Fruit fly (Drosophila melanogaster): ENCODE measurements around the gene CG10514.

CG10514 gene

dm6 chr3R:25277112-25277511, 2.5 kb downstream of the CG10514 start, which contains the start of gene CG10513:
Gene CG10513, minus strand, starts transcription at chr3R:25277212.
- no peak for TF ChIP-seq h (GFP tag; optimal IDR thresholded peaks at IDR 0.05)
- TF ChIP-seq Jra (GFP tag; optimal IDR thresholded peaks at IDR 0.05): no peak
- no peak for TF ChIP-seq rgr (GFP tag; optimal IDR thresholded peaks at IDR 0.05)
- TF ChIP-seq Myc (optimal IDR thresholded peaks at IDR 0.05): no peak
- no peak for TF ChIP-seq CG9705 (GFP tag; optimal IDR thresholded peaks at IDR 0.05)
- no peak for TF ChIP-seq lola (GFP tag; optimal IDR thresholded peaks at IDR 0.05)
- no peak for TF ChIP-seq dmrt93B (GFP tag; optimal IDR thresholded peaks at IDR 0.05)
- TF ChIP-seq usp (GFP tag; optimal IDR thresholded peaks at IDR 0.05): no peak
- TF ChIP-seq sage (GFP tag; optimal IDR thresholded peaks at IDR 0.05): no peak
- TF ChIP-seq N (GFP tag; optimal IDR thresholded peaks at IDR 0.05): no peak
- TF ChIP-seq Rel (GFP tag; optimal IDR thresholded peaks at IDR 0.05): no peak
- TF ChIP-seq Rel (tag; optimal IDR thresholded peaks at IDR 0.05): no peak
- TF ChIP-seq tai (GFP tag; optimal IDR thresholded peaks at IDR 0.05): no peak
- no peak for TF ChIP-seq CrebA (GFP tag; optimal IDR thresholded peaks at IDR 0.05; ENCODE audit: borderline replicate concordance)
- TF ChIP-seq woc (GFP tag; optimal IDR thresholded peaks at IDR 0.05): no peak
- no peak for TF ChIP-seq ey (GFP tag; optimal IDR thresholded peaks at IDR 0.05)
- no peak for TF ChIP-seq Mio (GFP tag; optimal IDR thresholded peaks at IDR 0.05)
- no peak for TF ChIP-seq Hnf4 (GFP tag; optimal IDR thresholded peaks at IDR 0.05)
- TF ChIP-seq sv (GFP tag; optimal IDR thresholded peaks at IDR 0.05): no peak
- no peak for TF ChIP-seq jim (GFP tag; optimal IDR thresholded peaks at IDR 0.05)
- no peak for TF ChIP-seq Sp1 (GFP tag; optimal IDR thresholded peaks at IDR 0.05)

dm6 chr3R:25275276-25275675, 4.4 kb downstream of the CG10514 start:
- TF ChIP-seq dl (GFP tag; optimal IDR thresholded peaks at IDR 0.05; ENCODE audit: insufficient read depth in 1 of 2, partially characterized antibody in 2 of 2): no peak
- no peak for TF ChIP-seq Rel (GFP tag; optimal IDR thresholded peaks at IDR 0.05)
- TF ChIP-seq Rel (tag; optimal IDR thresholded peaks at IDR 0.05): no peak
- TF ChIP-seq Hnf4 (GFP tag; optimal IDR thresholded peaks at IDR 0.05): no peak
- TF ChIP-seq Mio (GFP tag; optimal IDR thresholded peaks at IDR 0.05): no peak
- no peak for TF ChIP-seq dmrt93B (GFP tag; optimal IDR thresholded peaks at IDR 0.05)
- no peak for TF ChIP-seq jim (GFP tag; optimal IDR thresholded peaks at IDR 0.05)
- TF ChIP-seq foxo (GFP tag; optimal IDR thresholded peaks at IDR 0.05): no peak
- no peak for TF ChIP-seq usp (GFP tag; optimal IDR thresholded peaks at IDR 0.05)
- no peak for TF ChIP-seq fru (GFP tag; optimal IDR thresholded peaks at IDR 0.05)
- no peak for TF ChIP-seq OdsH (GFP tag; optimal IDR thresholded peaks at IDR 0.05)
- TF ChIP-seq CrebA (GFP tag; optimal IDR thresholded peaks at IDR 0.05; ENCODE audit: borderline replicate concordance): no peak
- TF ChIP-seq Sp1 (GFP tag; optimal IDR thresholded peaks at IDR 0.05): no peak
- TF ChIP-seq Myc (optimal IDR thresholded peaks at IDR 0.05): no peak
- TF ChIP-seq HLH106 (tag; optimal IDR thresholded peaks at IDR 0.05): no peak
- no peak for TF ChIP-seq N (GFP tag; optimal IDR thresholded peaks at IDR 0.05)
- no peak for TF ChIP-seq dsf (GFP tag; optimal IDR thresholded peaks at IDR 0.05; ENCODE audit: borderline replicate concordance)
- no peak for TF ChIP-seq pan (optimal IDR thresholded peaks at IDR 0.05)

- TF ChIP-seq psq (GFP tag; optimal IDR thresholded peaks at IDR 0.05) (no peak), Dif (GFP tag; optimal IDR thresholded peaks at IDR 0.05; ENCODE audit: partially characterized antibody) (no peak), CG32264 (GFP tag; optimal IDR thresholded peaks at IDR 0.05) (no peak), Abd-B (GFP tag; optimal IDR thresholded peaks at IDR 0.05) (no peak), foxo (GFP tag; optimal IDR thresholded peaks at IDR 0.05) (no peak), lola (GFP tag; optimal IDR thresholded peaks at IDR 0.05) (no peak), OdsH (GFP tag; optimal IDR thresholded peaks at IDR 0.05) (no peak), Rel (GFP tag; optimal IDR thresholded peaks at IDR 0.05) (no peak), Rel (tag; optimal IDR thresholded peaks at IDR 0.05) (no peak), GATAd (GFP tag; optimal IDR thresholded peaks at IDR 0.05) (no peak), Jra (GFP tag; optimal IDR thresholded peaks at IDR 0.05) (no peak), br (GFP tag; optimal IDR thresholded peaks at IDR 0.05) (no peak), dl (GFP tag; optimal IDR thresholded peaks at IDR 0.05; ENCODE audit: insufficient read depth in 1 of 2, partially characterized antibody in 2 of 2) (no peak), Vsx2 (GFP tag; optimal IDR thresholded peaks at IDR 0.05; ENCODE audit: partially characterized antibody) (no peak), woc (GFP tag; optimal IDR thresholded peaks at IDR 0.05) (no peak), Sp1 (GFP tag; optimal IDR thresholded peaks at IDR 0.05) (no peak), CG9705 (GFP tag; optimal IDR thresholded peaks at IDR 0.05) (no peak)
These were observed 6.1 kb downstream of the CG10514 start, which contains the start of gene CG11878 for dm6 chr3R:25273537-25273936. Gene CG11878, plus strand, starts transcription at chr3R:25273837.

dm6 chr3R:25269909-25270308, 9.7 kb downstream of the CG10514 start, which contains the start of the genes CG11889 and CG11891:
Gene CG11889, plus strand, starts transcription at chr3R:25270209.
Gene CG11891, plus strand, starts transcription at chr3R:25270209.
- no peak for TF ChIP-seq foxo (GFP tag; optimal IDR thresholded peaks at IDR 0.05)
- TF ChIP-seq Hr78 (GFP tag; optimal IDR thresholded peaks at IDR 0.05): no peak
- no peak for TF ChIP-seq tai (GFP tag; optimal IDR thresholded peaks at IDR 0.05)
- TF ChIP-seq CG9705 (GFP tag; optimal IDR thresholded peaks at IDR 0.05): no peak
- TF ChIP-seq Dfd (GFP tag; optimal IDR thresholded peaks at IDR 0.05): no peak
- no peak for TF ChIP-seq Rel (GFP tag; optimal IDR thresholded peaks at IDR 0.05)
- no peak for TF ChIP-seq Rel (tag; optimal IDR thresholded peaks at IDR 0.05)
- TF ChIP-seq psq (GFP tag; optimal IDR thresholded peaks at IDR 0.05): no peak
- no peak for TF ChIP-seq N (GFP tag; optimal IDR thresholded peaks at IDR 0.05)
- no peak for TF ChIP-seq Vsx2 (GFP tag; optimal IDR thresholded peaks at IDR 0.05; ENCODE audit: partially characterized antibody)
- TF ChIP-seq h (GFP tag; optimal IDR thresholded peaks at IDR 0.05): no peak
- no peak for TF ChIP-seq usp (GFP tag; optimal IDR thresholded peaks at IDR 0.05)
- no peak for TF ChIP-seq brk (GFP tag; optimal IDR thresholded peaks at IDR 0.05)
- TF ChIP-seq ey (GFP tag; optimal IDR thresholded peaks at IDR 0.05): no peak
- no peak for TF ChIP-seq pan (optimal IDR thresholded peaks at IDR 0.05)
- TF ChIP-seq Dif (GFP tag; optimal IDR thresholded peaks at IDR 0.05; ENCODE audit: partially characterized antibody): no peak
- no peak for TF ChIP-seq dl (GFP tag; optimal IDR thresholded peaks at IDR 0.05; ENCODE audit: insufficient read depth in 1 of 2, partially characterized antibody in 2 of 2)
- no peak for TF ChIP-seq sv (GFP tag; optimal IDR thresholded peaks at IDR 0.05)
- no peak for TF ChIP-seq GATAd (GFP tag; optimal IDR thresholded peaks at IDR 0.05)
- no peak for TF ChIP-seq br (GFP tag; optimal IDR thresholded peaks at IDR 0.05)
- TF ChIP-seq Sp1 (GFP tag; optimal IDR thresholded peaks at IDR 0.05): no peak
